Fruit fly (Drosophila melanogaster): Measurements from ENCODE around the gene Ir62a.

The Ir62a gene

dm6 chr3L:1537353-1537752, 6.3 kb upstream of the Ir62a start:
- TF ChIP-seq MESR4 (GFP tag; optimal IDR thresholded peaks at IDR 0.05) (peak; percentile 6), HHEX (GFP tag; optimal IDR thresholded peaks at IDR 0.05) (no peak), cg (GFP tag; optimal IDR thresholded peaks at IDR 0.05) (peak; percentile 74), chinmo (GFP tag; IDR thresholded peaks at IDR 0.05; ENCODE audit: partially characterized antibody) (0 out of 4 replicates have a peak, but pooled peaks have one; percentile 20), CG34224 (GFP tag; IDR thresholded peaks at IDR 0.05; ENCODE audit: partially characterized antibody) (no peak)

- peak; percentile 71 for TF ChIP-seq ssp (GFP tag; IDR thresholded peaks at IDR 0.05)
- peak; percentile 28 for TF ChIP-seq Hand (GFP tag; optimal IDR thresholded peaks at IDR 0.05)
- no peak for TF ChIP-seq Tbp (GFP tag; optimal IDR thresholded peaks at IDR 0.05)
- TF ChIP-seq Lpt (GFP tag; optimal IDR thresholded peaks at IDR 0.05): no peak
- TF ChIP-seq ttk (GFP tag; IDR thresholded peaks at IDR 0.05): 0 out of 2 replicates have a peak, but pooled peaks have one; percentile 29
- TF ChIP-seq sqz (GFP tag; optimal IDR thresholded peaks at IDR 0.05): peak; percentile 89
- TF ChIP-seq CG13424 (tag; optimal IDR thresholded peaks at IDR 0.05): peak; percentile 76
- no peak for TF ChIP-seq Ravus (GFP tag; IDR thresholded peaks at IDR 0.05)
- peak; percentile 82 for TF ChIP-seq YL-1 (GFP tag; optimal IDR thresholded peaks at IDR 0.05)
- peak; percentile 21 for TF ChIP-seq oc (tag; optimal IDR thresholded peaks at IDR 0.05)
- TF ChIP-seq CG16813 (GFP tag; IDR thresholded peaks at IDR 0.05; ENCODE audit: partially characterized antibody): 0 out of 3 replicates have a peak, but pooled peaks have one; percentile 6
- TF ChIP-seq jumu (GFP tag; optimal IDR thresholded peaks at IDR 0.05): peak; percentile 56
- peak; percentile 60; the same call in 1 of the 2 replicates for TF ChIP-seq lmd (GFP tag; IDR thresholded peaks at IDR 0.05)
- TF ChIP-seq Optix (GFP tag; IDR thresholded peaks at IDR 0.05): no peak
- no peak for TF ChIP-seq fd64A (GFP tag; optimal IDR thresholded peaks at IDR 0.05)
- no peak for TF ChIP-seq toy (GFP tag; IDR thresholded peaks at IDR 0.05)
- 0 out of 2 replicates have a peak, but pooled peaks have one; percentile 44 for TF ChIP-seq Rx (GFP tag; IDR thresholded peaks at IDR 0.05)
- no peak for TF ChIP-seq ro (GFP tag; IDR thresholded peaks at IDR 0.05)
- peak; percentile 17 for TF ChIP-seq CG6854 (GFP tag; optimal IDR thresholded peaks at IDR 0.05)
- TF ChIP-seq sr (GFP tag; IDR thresholded peaks at IDR 0.05): no peak
- TF ChIP-seq HHEX (GFP tag; optimal IDR thresholded peaks at IDR 0.05): no peak
- TF ChIP-seq CG12942 (GFP tag; optimal IDR thresholded peaks at IDR 0.05): peak; percentile 26
- TF ChIP-seq CG43689 (GFP tag; IDR thresholded peaks at IDR 0.05): no peak
- peak; percentile 51 for TF ChIP-seq Deaf1 (tag; optimal IDR thresholded peaks at IDR 0.05)
- TF ChIP-seq CG15073 (GFP tag; optimal IDR thresholded peaks at IDR 0.05): no peak
- no peak for TF ChIP-seq CG13894 (tag; optimal IDR thresholded peaks at IDR 0.05)
- peak; percentile 78 for TF ChIP-seq bab2 (GFP tag; optimal IDR thresholded peaks at IDR 0.05)
- peak; percentile 87 for TF ChIP-seq trem (tag; optimal IDR thresholded peaks at IDR 0.05)
- TF ChIP-seq CG17829 (tag; optimal IDR thresholded peaks at IDR 0.05): peak; percentile 81
- peak; percentile 69 for TF ChIP-seq CG4424 (GFP tag; optimal IDR thresholded peaks at IDR 0.05)
- peak; percentile 28 for TF ChIP-seq btn (GFP tag; optimal IDR thresholded peaks at IDR 0.05)
- peak; percentile 73; the same call in 1 of the 2 replicates for TF ChIP-seq inv (GFP tag; IDR thresholded peaks at IDR 0.05; ENCODE audit: partially characterized antibody)
- TF ChIP-seq CG7786 (GFP tag; optimal IDR thresholded peaks at IDR 0.05): peak; percentile 57
- TF ChIP-seq Hey (tag; optimal IDR thresholded peaks at IDR 0.05): no peak
- peak; percentile 42 for TF ChIP-seq CG12299 (tag; optimal IDR thresholded peaks at IDR 0.05)
- TF ChIP-seq so (GFP tag; IDR thresholded peaks at IDR 0.05): peak; percentile 6; the same call in 2 of the 3 replicates
- TF ChIP-seq CG12104 (GFP tag; optimal IDR thresholded peaks at IDR 0.05): peak; percentile 31
- TF ChIP-seq Dek (tag; optimal IDR thresholded peaks at IDR 0.05): peak; percentile 46
- TF ChIP-seq Dref (GFP tag; IDR thresholded peaks at IDR 0.05): no peak
- TF ChIP-seq pan (optimal IDR thresholded peaks at IDR 0.05): no peak
- peak in 1 of 2 experiments; percentile 57 for TF ChIP-seq pan (GFP tag; optimal IDR thresholded peaks at IDR 0.05 in 1 of 2, IDR thresholded peaks at IDR 0.05 in 1 of 2)
- TF ChIP-seq tgo (GFP tag; IDR thresholded peaks at IDR 0.05): peak; percentile 56; the same call in 2 of the 3 replicates
- TF ChIP-seq bcd (GFP tag; optimal IDR thresholded peaks at IDR 0.05): peak; percentile 59
Observed at dm6 chr3L:1536487-1537337, 5.7 kb upstream of the Ir62a start, which contains the start of the genes CG12091 and pns. Gene CG12091, minus strand, starts transcription at chr3L:1536835. Gene pns, plus strand, starts transcription at chr3L:1537137.
